Fruit fly (Drosophila melanogaster): Measurements from ENCODE around the gene Mgat3.

DNA sequence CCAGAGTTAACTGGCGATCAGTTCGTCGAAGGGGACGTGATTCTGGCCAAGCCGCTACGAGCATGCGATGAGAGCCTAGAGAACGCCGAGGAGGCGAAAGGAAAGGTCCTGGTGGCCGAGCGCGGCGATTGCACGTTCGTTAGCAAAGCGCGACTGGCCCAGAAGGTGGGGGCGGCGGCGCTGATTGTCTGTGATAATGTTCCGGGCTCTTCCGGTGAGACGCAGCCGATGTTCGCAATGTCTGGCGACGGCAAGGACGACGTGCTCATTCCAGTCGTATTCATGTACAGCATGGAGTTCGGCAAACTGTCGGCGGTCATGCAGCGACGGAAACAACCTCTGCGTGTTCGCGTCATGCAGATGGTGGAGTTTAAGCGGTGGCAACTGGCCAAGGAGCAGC lies 13.4 kb upstream of the Mgat3 start:
- TF ChIP-seq EcR (GFP tag; optimal IDR thresholded peaks at IDR 0.05) (no peak), CG10348 (GFP tag; IDR thresholded peaks at IDR 0.05) (no peak), CG13204 (GFP tag; optimal IDR thresholded peaks at IDR 0.05) (no peak), fd96Ca (GFP tag; IDR thresholded peaks at IDR 0.05) (no peak), CG34367 (tag; optimal IDR thresholded peaks at IDR 0.05) (no peak), D1 (tag; optimal IDR thresholded peaks at IDR 0.05) (no peak), CG8159 (tag; optimal IDR thresholded peaks at IDR 0.05) (no peak), Snoo (tag; optimal IDR thresholded peaks at IDR 0.05) (no peak), CG12605 (GFP tag; IDR thresholded peaks at IDR 0.05) (no peak), rn (GFP tag; IDR thresholded peaks at IDR 0.05) (no peak), CG4496 (GFP tag; IDR thresholded peaks at IDR 0.05) (no peak)

Measured in whole organism, pupa.